Fruit fly (Drosophila melanogaster) Kc167 (cell line): ENCODE results near the gene Lztr1.

Source experiments
- h ChIP-seq: fragments of >200 bp; optimal IDR thresholded peaks from 3 replicates; lab custom pipeline; 2018; ENCODE audit warnings: missing external identifiers
- psq ChIP-seq: fragments of >200 bp; optimal IDR thresholded peaks from 2 replicates; lab custom pipeline; 2017; ENCODE audit warnings: missing external identifiers

DNA sequence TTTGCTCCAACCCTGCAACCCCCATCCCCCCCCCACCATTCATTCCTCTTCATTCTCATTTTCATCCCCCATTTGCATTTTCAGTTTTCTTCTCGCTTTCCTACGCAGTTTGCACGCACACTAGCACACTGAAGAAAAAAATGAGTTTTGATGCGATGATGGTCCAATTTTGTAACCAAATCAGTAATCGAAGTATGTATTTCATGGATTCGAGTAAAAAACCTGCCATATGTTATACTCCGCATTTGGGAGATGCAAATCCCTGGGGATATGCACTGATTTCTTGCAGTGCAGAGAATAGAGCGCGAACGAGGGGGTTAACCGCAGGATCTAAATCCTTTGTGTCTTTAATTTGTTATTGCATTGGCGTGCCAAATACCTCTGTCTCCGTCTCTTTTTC, 28.5 kb upstream of the Lztr1 start:
- TF ChIP-seq psq (no peak), h (lab: Kevin White, UChicago) (no peak)
